Worm (Caenorhabditis elegans): ENCODE results near the gene rdy-2.

rdy-2 gene

DNA sequence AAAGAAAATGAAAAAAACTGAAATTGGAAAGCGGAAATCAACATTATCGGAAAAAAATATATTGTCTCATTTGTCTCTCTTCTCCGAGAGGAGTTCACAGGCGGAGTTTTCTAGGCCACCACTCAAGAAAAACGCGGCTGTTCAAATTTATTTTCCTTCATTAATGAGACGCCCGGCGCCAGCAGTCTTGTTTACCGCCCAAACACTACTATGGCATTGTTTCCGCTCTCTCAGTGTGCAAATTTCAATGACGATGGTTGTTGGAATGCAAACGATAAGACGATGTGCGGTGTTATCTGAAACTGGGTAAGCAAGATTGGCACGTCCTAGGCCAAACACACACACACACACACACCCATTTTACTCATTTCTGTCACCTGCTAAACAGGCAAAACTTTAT lies 44.0 kb downstream of the rdy-2 start, which contains the start of gene cav-2 (continued):
- TF ChIP-seq lin-15B (tag; optimal IDR thresholded peaks at IDR 0.05) (peak; percentile 82), nhr-11 (tag; optimal IDR thresholded peaks at IDR 0.05) (no peak), ama-1 (optimal IDR thresholded peaks at IDR 0.05) (no peak), snpc-4 (tag; optimal IDR thresholded peaks at IDR 0.05) (peak; percentile 24), elt-2 (tag; optimal IDR thresholded peaks at IDR 0.05) (peak; percentile 92), unc-62 (GFP tag; optimal IDR thresholded peaks at IDR 0.05) (no peak), nhr-67 (tag; optimal IDR thresholded peaks at IDR 0.05) (no peak), ztf-11 (tag; optimal IDR thresholded peaks at IDR 0.05) (no peak), aly-2 (tag; optimal IDR thresholded peaks at IDR 0.05) (no peak)

DNA sequence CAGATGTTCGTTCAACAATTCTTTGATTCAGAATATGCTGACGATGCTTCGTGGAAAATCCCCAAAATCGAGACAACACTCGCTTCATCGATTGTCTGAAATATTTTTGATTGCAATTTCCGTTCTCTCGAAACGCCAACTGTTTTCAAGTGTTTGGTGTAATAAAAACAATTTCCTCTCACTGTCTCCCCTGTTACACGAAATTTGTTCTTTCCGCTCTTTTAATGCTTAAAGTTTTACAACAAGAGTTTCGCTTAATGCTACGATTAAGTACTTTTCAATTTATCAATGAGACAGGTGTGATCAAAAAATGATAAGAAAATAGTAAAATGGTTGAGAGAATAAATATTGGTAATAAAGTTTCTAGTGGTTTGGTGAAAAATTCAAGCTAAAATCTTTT lies 44.5 kb downstream of the rdy-2 start, which contains the start of gene C56A3.6:
TSS of gene C56A3.6 (minus strand) at position 101 of the 400 bp plus-strand sequence.
- TF ChIP-seq nhr-237 (tag; optimal IDR thresholded peaks at IDR 0.05) (no peak), zag-1 (tag; optimal IDR thresholded peaks at IDR 0.05) (no peak), nhr-12 (tag; optimal IDR thresholded peaks at IDR 0.05) (no peak), elt-1 (tag; optimal IDR thresholded peaks at IDR 0.05) (no peak), nhr-25 (tag; optimal IDR thresholded peaks at IDR 0.05) (no peak), pqm-1 (tag; optimal IDR thresholded peaks at IDR 0.05) (no peak), ceh-82 (tag; optimal IDR thresholded peaks at IDR 0.05) (no peak), lin-39 (tag; optimal IDR thresholded peaks at IDR 0.05) (no peak), ztf-11 (tag; optimal IDR thresholded peaks at IDR 0.05) (no peak), sea-2 (GFP tag; optimal IDR thresholded peaks at IDR 0.05) (no peak), nhr-28 (tag; optimal IDR thresholded peaks at IDR 0.05) (no peak), eor-1 (tag; optimal IDR thresholded peaks at IDR 0.05) (no peak), aly-2 (tag; optimal IDR thresholded peaks at IDR 0.05) (no peak)

- TF ChIP-seq hmg-11 (tag; optimal IDR thresholded peaks at IDR 0.05) (peak; percentile 63), jun-1 (tag; optimal IDR thresholded peaks at IDR 0.05) (peak; percentile 23), lin-15B (tag; optimal IDR thresholded peaks at IDR 0.05) (peak; percentile 82), fos-1 (tag; optimal IDR thresholded peaks at IDR 0.05) (no peak), ztf-11 (tag; optimal IDR thresholded peaks at IDR 0.05) (no peak), aly-2 (tag; optimal IDR thresholded peaks at IDR 0.05) (no peak), pha-4 (tag; optimal IDR thresholded peaks at IDR 0.05) (peak; percentile 40), nhr-11 (tag; optimal IDR thresholded peaks at IDR 0.05) (no peak), ztf-4 (tag; optimal IDR thresholded peaks at IDR 0.05) (no peak), nhr-237 (tag; optimal IDR thresholded peaks at IDR 0.05) (no peak), egl-27 (tag; optimal IDR thresholded peaks at IDR 0.05) (no peak), zag-1 (tag; optimal IDR thresholded peaks at IDR 0.05) (no peak), ZK546.5 (tag; optimal IDR thresholded peaks at IDR 0.05) (no peak), nfya-1 (tag; optimal IDR thresholded peaks at IDR 0.05; ENCODE audit: insufficient read depth) (peak; percentile 49), elt-2 (tag; optimal IDR thresholded peaks at IDR 0.05) (peak; percentile 22), elt-3 (tag; optimal IDR thresholded peaks at IDR 0.05) (no peak), nhr-67 (tag; optimal IDR thresholded peaks at IDR 0.05) (no peak), nhr-23 (tag; optimal IDR thresholded peaks at IDR 0.05) (peak; percentile 41), snpc-4 (tag; optimal IDR thresholded peaks at IDR 0.05) (peak; percentile 8), skn-1 (tag; optimal IDR thresholded peaks at IDR 0.05) (no peak), nhr-43 (tag; optimal IDR thresholded peaks at IDR 0.05; ENCODE audit: poor library complexity, severe bottlenecking) (peak; percentile 59)
Measured at ce11 chrV:13551601-13552000, 49.2 kb downstream of the rdy-2 start, which contains the start of the genes C56A3.4 and C56A3.5. C56A3.4 (minus strand) TSS chrV:13551754. C56A3.5 (plus strand) TSS chrV:13551967.

Data from whole organism, L3 larva.